Worm (Caenorhabditis elegans) whole organism, L1 larva: ENCODE results near the gene T03E6.8.

ENCODE experiments used
- ceh-88 ChIP-seq: fragments of 200-800 bp; sonication (Bioruptor generic); IDR thresholded peaks from 2 replicates; pipeline ENCODE4 v1.3.6; 2022; ENCODE audit warnings: missing genetic modification characterization, missing compliant biosample characterization
- dpl-1 ChIP-seq, 3 experiments: fragments of 150-350 bp in 2 of 3; sonication (generic microtip) in 1 of 3; optimal IDR thresholded peaks; 2 replicates each; lab custom pipeline; 2014 to 2017; ENCODE audit warnings: missing biosample characterization in 3 of 3, missing genetic modification characterization in 3 of 3, missing genetic modification reagents in 3 of 3
- fkh-8 ChIP-seq: sonication (generic microtip); optimal IDR thresholded peaks from 2 replicates; lab custom pipeline; 2016; ENCODE audit warnings: mild to moderate bottlenecking, missing genetic modification characterization, missing compliant biosample characterization
- lin-14 ChIP-seq: fragments of 200-800 bp; sonication (Bioruptor generic); optimal IDR thresholded peaks from 2 replicates; lab custom pipeline; 2018; ENCODE audit warnings: mild to moderate bottlenecking, missing genetic modification characterization, moderate library complexity, missing compliant biosample characterization
- mab-9 ChIP-seq: fragments of 200-800 bp; sonication (Bioruptor generic); IDR thresholded peaks from 2 replicates; pipeline ENCODE4 v1.3.6; 2022; ENCODE audit warnings: missing genetic modification reagents, missing genetic modification characterization, missing compliant biosample characterization
- nhr-28 ChIP-seq: fragments of 150-350 bp; optimal IDR thresholded peaks from 2 replicates; lab custom pipeline; 2014; ENCODE audit warnings: missing biosample characterization, missing genetic modification characterization
- pqm-1 ChIP-seq: sonication (generic microtip); optimal IDR thresholded peaks from 3 replicates; lab custom pipeline; 2017; ENCODE audit warnings: missing biosample characterization, missing genetic modification characterization
- rnt-1 ChIP-seq: sonication (generic microtip); optimal IDR thresholded peaks from 2 replicates; lab custom pipeline; 2016; ENCODE audit warnings: mild to moderate bottlenecking, missing genetic modification characterization, moderate library complexity, missing compliant biosample characterization
- sox-4 ChIP-seq: sonication (generic microtip); optimal IDR thresholded peaks from 2 replicates; lab custom pipeline; 2016; ENCODE audit warnings: missing genetic modification characterization, missing compliant biosample characterization
- sptf-1 ChIP-seq: fragments of 150-350 bp; optimal IDR thresholded peaks from 2 replicates; lab custom pipeline; 2014; ENCODE audit warnings: missing biosample characterization, missing genetic modification characterization
- sup-37 ChIP-seq: fragments of 200-800 bp; sonication (Bioruptor generic); optimal IDR thresholded peaks from 2 replicates; lab custom pipeline; 2018; ENCODE audit warnings: mild to moderate bottlenecking, missing genetic modification characterization, missing compliant biosample characterization
- tbx-2 ChIP-seq: sonication (generic microtip); optimal IDR thresholded peaks from 2 replicates; lab custom pipeline; 2016; ENCODE audit warnings: missing genetic modification characterization, missing compliant biosample characterization
- tlp-1 ChIP-seq: fragments of 150-350 bp; optimal IDR thresholded peaks from 2 replicates; lab custom pipeline; 2014; ENCODE audit warnings: missing biosample characterization, missing genetic modification characterization
- unc-130 ChIP-seq: fragments of 150-350 bp; optimal IDR thresholded peaks from 2 replicates; lab custom pipeline; 2017; ENCODE audit warnings: missing biosample characterization, missing genetic modification characterization, inconsistent platforms
- unc-62 ChIP-seq: fragments of 150-350 bp; optimal IDR thresholded peaks from 2 replicates; lab custom pipeline; 2014; ENCODE audit warnings: missing biosample characterization, missing genetic modification reagents, missing genetic modification characterization
- unc-98 ChIP-seq: fragments of 200-800 bp; sonication (Bioruptor generic); IDR thresholded peaks from 2 replicates; pipeline ENCODE4 v1.3.6; 2022; ENCODE audit warnings: missing genetic modification characterization, missing compliant biosample characterization
- ztf-11 ChIP-seq, 2 experiments: sonication (generic microtip); optimal IDR thresholded peaks; 2 replicates each; lab custom pipeline; 2016 to 2017; ENCODE audit warnings: missing genetic modification characterization in 2 of 2, missing biosample characterization in 1 of 2, missing compliant biosample characterization in 1 of 2

The T03E6.8 gene

DNA sequence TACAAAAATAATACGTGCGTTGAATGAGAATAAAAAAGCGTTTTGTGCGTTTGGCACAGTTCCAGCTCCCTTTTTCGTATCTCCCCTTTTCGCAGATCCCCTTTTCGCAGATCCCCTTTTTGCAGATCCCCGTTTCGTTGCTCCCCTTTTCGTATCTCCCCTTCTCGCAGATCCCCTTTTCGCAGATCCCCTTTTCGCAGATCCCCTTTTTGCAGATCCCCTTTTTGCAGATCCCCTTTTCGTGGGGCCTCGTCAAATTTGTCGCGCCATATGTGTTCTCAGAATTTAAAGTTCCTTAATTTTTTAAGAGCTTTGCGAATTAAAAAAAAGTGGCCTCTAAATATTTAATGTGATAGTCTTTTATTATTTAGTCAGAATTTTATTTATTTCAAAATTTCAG is 50.1 kb downstream of the T03E6.8 start, which contains the start of gene Y32B12B.4:
Gene Y32B12B.4 (plus strand): TSS at position 399 of the 400 bp plus-strand sequence.
- TF ChIP-seq sup-37 (GFP tag; lab: Kevin White, UChicago) = no peak
- no peak for TF ChIP-seq unc-62 (GFP tag; lab: Kevin White, UChicago)
- no peak for TF ChIP-seq ceh-88 (GFP tag; lab: Robert Waterston, UW)
- no peak for TF ChIP-seq fkh-8 (tag; lab: Kevin White, UChicago)
- TF ChIP-seq ztf-11 (tag; optimal IDR thresholded peaks at IDR 0.05; lab: Kevin White, UChicago) = peak in 1 of 2 experiments; percentile 26
- TF ChIP-seq sptf-1 (tag; lab: Kevin White, UChicago) = no peak
- peak; percentile 3 for TF ChIP-seq tbx-2 (tag; lab: Kevin White, UChicago)
- TF ChIP-seq mab-9 (GFP tag; lab: Robert Waterston, UW) = peak; percentile 24; the same call in 1 of the 2 replicates
- TF ChIP-seq tlp-1 (tag; lab: Kevin White, UChicago) = no peak
- peak; percentile 49 for TF ChIP-seq rnt-1
- no peak for TF ChIP-seq unc-130 (tag; lab: Kevin White, UChicago)
- TF ChIP-seq pqm-1 = no peak
- TF ChIP-seq dpl-1 (GFP tag; optimal IDR thresholded peaks at IDR 0.05; lab: Kevin White, UChicago) = no peak
- no peak for TF ChIP-seq lin-14 (GFP tag; lab: Kevin White, UChicago)
- peak; percentile 72 for TF ChIP-seq unc-98 (GFP tag; lab: Robert Waterston, UW)
- TF ChIP-seq nhr-28 = no peak
- TF ChIP-seq sox-4 (tag; lab: Kevin White, UChicago) = no peak
- TF ChIP-seq, all 84 proteins: peak for 5
